Worm (Caenorhabditis elegans): Measurements from ENCODE around the gene K02E7.1.
"Not testable (repeated sequence)": the region's sequence is repeated elsewhere in the genome, so short reads cannot be mapped to it uniquely, and the experiment has no call there.

The K02E7.1 gene

DNA sequence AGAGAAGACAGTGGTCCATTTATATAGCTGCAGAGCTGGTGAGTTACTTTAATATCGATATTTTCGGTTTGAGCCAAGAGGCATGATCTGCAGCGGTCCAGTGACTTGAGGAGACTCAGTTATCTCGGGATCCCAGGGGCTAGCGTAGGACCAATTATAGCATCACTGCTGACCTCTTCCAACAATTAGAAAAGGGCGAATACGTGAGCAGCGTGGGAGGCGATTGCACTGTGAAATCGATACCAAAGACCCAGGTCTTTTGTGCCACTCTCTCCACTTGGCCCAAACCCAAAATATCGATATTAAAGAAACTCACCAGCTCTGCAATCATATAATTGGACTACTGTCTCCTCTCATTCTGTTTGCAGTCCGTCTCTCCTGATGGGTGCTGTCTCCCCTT, 33.1 kb upstream of the K02E7.1 start, which contains the start of gene fbxb-40:
Gene fbxb-40 (minus strand): TSS at position 101 of the 400 bp plus-strand sequence.
- TF ChIP-seq ahr-1 (tag; optimal IDR thresholded peaks at IDR 0.05) (no peak), pag-3 (tag; optimal IDR thresholded peaks at IDR 0.05; ENCODE audit: borderline replicate concordance) (no peak), pat-9 (tag; optimal IDR thresholded peaks at IDR 0.05) (no peak), unc-42 (tag; optimal IDR thresholded peaks at IDR 0.05) (no peak), unc-3 (GFP tag; conservative IDR thresholded peaks at IDR 0.05) (no peak), unc-3 (tag; optimal IDR thresholded peaks at IDR 0.05) (no peak), ama-1 (optimal IDR thresholded peaks at IDR 0.05) (no peak), pha-4 (tag; optimal IDR thresholded peaks at IDR 0.05) (no peak), sox-2 (GFP tag; IDR thresholded peaks at IDR 0.05) (no peak), unc-55 (GFP tag; optimal IDR thresholded peaks at IDR 0.05) (no peak), mec-3 (tag; optimal IDR thresholded peaks at IDR 0.05; ENCODE audit: borderline replicate concordance) (no peak), nhr-232 (tag; optimal IDR thresholded peaks at IDR 0.05) (no peak), ceh-14 (tag; optimal IDR thresholded peaks at IDR 0.05) (no peak)

DNA sequence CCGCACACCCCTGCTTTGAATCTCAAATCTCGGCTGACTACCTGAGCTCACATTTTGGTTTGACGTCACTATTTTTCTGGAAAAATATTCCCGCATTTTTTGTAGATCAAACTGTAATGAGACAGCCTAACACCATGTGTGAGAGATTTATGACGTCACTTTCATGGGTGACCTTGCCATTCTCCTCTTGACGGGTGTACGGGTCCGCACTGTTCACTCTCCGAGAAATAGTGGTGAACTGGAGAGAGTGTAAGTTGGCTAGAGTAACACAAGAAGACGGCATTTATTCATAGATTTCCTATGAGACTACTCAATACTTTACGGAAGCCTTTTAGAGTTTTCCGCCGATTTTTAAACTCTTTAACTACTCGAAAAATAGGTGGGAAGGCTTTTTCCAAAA, 28.2 kb upstream of the K02E7.1 start, which contains the start of gene K02E7.7:
Gene K02E7.7 (plus strand): TSS at position 301 of the 400 bp plus-strand sequence.
- not testable (repeated sequence) for TF ChIP-seq ceh-18, fkh-6, tbx-2 (tag; optimal IDR thresholded peaks at IDR 0.05)

DNA sequence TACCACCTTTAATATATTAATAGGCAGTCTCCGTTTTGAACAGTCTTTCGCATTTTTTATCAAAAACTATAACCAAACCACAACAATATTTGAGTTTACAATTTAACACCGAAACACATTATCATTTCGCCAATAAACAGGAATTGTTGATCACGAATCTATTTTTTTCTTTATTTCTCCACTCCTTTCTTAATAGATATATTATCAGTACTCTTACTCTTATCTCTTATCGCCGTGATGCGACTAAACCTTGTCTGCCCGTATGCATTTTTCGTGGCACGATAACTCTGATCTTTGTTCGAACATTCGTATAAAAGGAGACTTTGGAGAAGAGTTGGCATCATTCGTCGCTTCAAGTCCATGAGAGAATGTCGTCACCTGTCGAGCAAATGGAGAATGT, 26.1 kb upstream of the K02E7.1 start:
- TF ChIP-seq pha-2 (tag; optimal IDR thresholded peaks at IDR 0.05) = no peak
- TF ChIP-seq elt-2 (tag; optimal IDR thresholded peaks at IDR 0.05) = peak; percentile 94
- TF ChIP-seq pqm-1 (tag; optimal IDR thresholded peaks at IDR 0.05) = no peak
- no peak for TF ChIP-seq gmeb-2 (tag; optimal IDR thresholded peaks at IDR 0.05)
- TF ChIP-seq ama-1 (optimal IDR thresholded peaks at IDR 0.05) = no peak

DNA sequence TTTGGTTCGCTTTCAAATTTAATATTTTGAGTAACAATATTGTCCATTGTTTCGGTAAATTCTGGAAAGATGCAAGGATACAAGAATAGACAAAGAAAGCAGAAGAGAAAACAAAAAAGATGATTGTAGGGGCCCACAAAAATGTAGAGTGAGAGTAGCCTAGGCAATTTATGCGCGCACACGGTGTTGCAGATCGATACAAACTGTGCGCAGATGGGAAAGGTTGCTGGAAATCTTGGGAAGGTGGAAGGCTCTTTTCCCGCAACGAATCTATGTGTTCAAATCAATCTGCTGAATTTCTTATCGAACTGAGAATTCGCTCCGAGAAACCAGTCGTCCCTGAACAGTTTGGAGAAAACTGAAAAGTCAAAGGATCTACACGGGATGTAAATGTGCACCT, 22.3 kb upstream of the K02E7.1 start, which contains the start of gene btb-10:
Gene btb-10 (minus strand): TSS at position 101 of the 400 bp plus-strand sequence.
- TF ChIP-seq eyg-1, sdc-2, pat-9 (tag; optimal IDR thresholded peaks at IDR 0.05): not testable (repeated sequence)

DNA sequence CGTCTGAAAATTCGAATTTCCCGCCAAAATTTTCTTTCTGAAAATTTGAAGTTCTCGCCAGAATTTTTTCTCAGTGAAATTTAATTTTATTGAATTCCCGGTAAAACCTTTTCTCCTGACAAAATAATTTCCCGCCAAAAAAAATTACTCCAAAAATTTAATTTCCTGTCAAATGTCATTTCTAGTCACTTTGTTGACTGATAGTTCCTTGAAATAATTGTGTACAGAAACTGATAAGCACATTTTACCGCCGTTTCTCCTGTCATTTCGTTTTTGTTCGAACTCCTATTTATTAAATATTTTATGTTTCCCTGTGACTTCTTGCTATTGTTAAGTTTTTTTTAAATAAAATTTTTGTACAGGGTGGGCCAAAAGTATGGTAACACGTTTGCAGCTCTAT, 19.0 kb upstream of the K02E7.1 start:
- no peak for TF ChIP-seq odd-2 (tag; optimal IDR thresholded peaks at IDR 0.05)
- TF ChIP-seq pag-3 (tag; optimal IDR thresholded peaks at IDR 0.05; ENCODE audit: borderline replicate concordance) = no peak
- TF ChIP-seq ceh-34 (tag; optimal IDR thresholded peaks at IDR 0.05) = no peak
- TF ChIP-seq sdc-2 (tag; optimal IDR thresholded peaks at IDR 0.05) = no peak
- no peak for TF ChIP-seq ztf-16 (tag; optimal IDR thresholded peaks at IDR 0.05)
- TF ChIP-seq unc-3 (GFP tag; conservative IDR thresholded peaks at IDR 0.05) = no peak
- TF ChIP-seq unc-3 (tag; optimal IDR thresholded peaks at IDR 0.05) = no peak
- no peak for TF ChIP-seq ttx-3 (tag; optimal IDR thresholded peaks at IDR 0.05)
- TF ChIP-seq mec-3 (tag; optimal IDR thresholded peaks at IDR 0.05; ENCODE audit: borderline replicate concordance) = no peak
- no peak for TF ChIP-seq fax-1 (tag; optimal IDR thresholded peaks at IDR 0.05)
- no peak for TF ChIP-seq ets-4 (tag; optimal IDR thresholded peaks at IDR 0.05)
- TF ChIP-seq unc-55 (GFP tag; optimal IDR thresholded peaks at IDR 0.05) = no peak

DNA sequence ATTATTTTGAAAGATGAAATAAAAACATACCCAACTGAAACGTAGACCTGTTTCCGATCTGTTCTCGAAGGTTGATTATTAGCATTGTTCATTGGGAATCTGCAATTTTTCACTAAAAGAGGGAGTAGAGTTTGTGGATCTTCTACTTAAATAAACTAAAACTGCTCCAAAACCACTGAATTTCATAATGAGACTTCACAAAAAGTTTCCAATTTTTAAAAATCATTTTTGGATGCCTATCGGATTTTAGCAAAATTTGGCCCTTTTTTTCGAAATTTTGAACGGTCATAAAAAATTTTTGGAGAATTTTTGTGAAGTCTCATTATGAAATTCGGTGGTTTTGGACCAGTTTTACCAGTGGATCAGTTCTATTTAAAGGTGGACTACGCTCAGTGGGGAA, 16.1 kb upstream of the K02E7.1 start, which contains the start of gene K02E7.10:
Gene K02E7.10 (minus strand): TSS at position 101 of the 400 bp plus-strand sequence.
- TF ChIP-seq zip-5 (tag; optimal IDR thresholded peaks at IDR 0.05) (no peak), sdc-2 (tag; optimal IDR thresholded peaks at IDR 0.05) (no peak), ceh-6 (GFP tag; optimal IDR thresholded peaks at IDR 0.05) (no peak), unc-55 (GFP tag; optimal IDR thresholded peaks at IDR 0.05) (no peak), hlh-6 (tag; optimal IDR thresholded peaks at IDR 0.05) (no peak)
